Fruit fly (Drosophila melanogaster): ENCODE measurements around the gene Cyt-c1L.

DNA sequence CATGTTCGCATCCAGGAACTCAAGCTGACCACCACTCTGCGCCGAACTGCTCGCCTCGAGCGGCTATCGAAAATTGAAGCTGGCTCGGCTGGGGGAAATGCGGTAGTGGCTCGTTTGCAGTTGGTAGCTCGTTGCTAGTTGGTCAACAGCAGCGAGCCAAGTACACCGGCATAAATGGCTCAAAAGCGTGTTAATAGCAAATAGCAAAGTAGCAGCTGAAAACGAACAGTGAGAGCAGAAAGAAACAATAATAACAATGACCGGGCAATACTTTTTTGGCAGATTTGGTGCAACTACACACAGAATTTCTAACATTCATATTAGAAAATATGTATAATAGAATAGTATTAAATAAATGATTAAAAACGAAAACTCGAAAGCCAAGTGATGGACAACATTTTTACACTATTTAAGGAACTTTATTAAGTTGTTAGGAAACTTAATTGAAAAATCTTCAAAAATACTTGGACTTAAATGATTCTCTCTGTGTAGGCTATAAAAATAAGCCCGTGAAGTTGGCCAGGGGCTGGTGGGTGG lies 23.8 kb upstream of the Cyt-c1L start, which contains the start of gene CG14507:
- TF ChIP-seq CG1620 (GFP tag; optimal IDR thresholded peaks at IDR 0.05) (no peak), pad (GFP tag; optimal IDR thresholded peaks at IDR 0.05) (no peak), Clk (GFP tag; optimal IDR thresholded peaks at IDR 0.05) (no peak), CG12768 (GFP tag; optimal IDR thresholded peaks at IDR 0.05) (no peak), cic (GFP tag; optimal IDR thresholded peaks at IDR 0.05) (no peak)
